Fruit fly (Drosophila melanogaster) S2 (cell line): Measurements from ENCODE around the gene bcn92.

Experiments
- CG8478 ChIP-seq: fragments of >200 bp; optimal IDR thresholded peaks from 2 replicates; lab custom pipeline; 2018
- CTCF ChIP-seq, 2 experiments: fragments of >200 bp; optimal IDR thresholded peaks; 2 replicates each; lab custom pipeline; 2018

- TF ChIP-seq CG8478 (no peak), CTCF (optimal IDR thresholded peaks at IDR 0.05; lab: Kevin White, UChicago) (peak; percentile 2 to 35)
Measured at dm6 chrX:2158668-2159163, 9.3 kb upstream of the bcn92 start, which contains the start of gene wapl.
